Fruit fly (Drosophila melanogaster) whole organism, adult: ENCODE data around the gene CG10086.

ENCODE experiments used
- CG11617 ChIP-seq: fragments of 200-800 bp; sonication (Bioruptor generic); optimal IDR thresholded peaks from 2 replicates; lab custom pipeline; 2017; ENCODE audit warnings: mild to moderate bottlenecking, missing biosample characterization, missing genetic modification reagents, missing genetic modification characterization
- CG12768 ChIP-seq: fragments of 200-800 bp; sonication (Bioruptor generic); optimal IDR thresholded peaks from 2 replicates; lab custom pipeline; 2017; ENCODE audit warnings: missing biosample characterization, missing genetic modification characterization, mild to moderate bottlenecking, moderate library complexity, missing genetic modification reagents
- CG14711 ChIP-seq: fragments of 200-800 bp; sonication (Bioruptor generic); optimal IDR thresholded peaks from 2 replicates; lab custom pipeline; 2018; ENCODE audit warnings: missing biosample characterization, mild to moderate bottlenecking, missing genetic modification characterization, moderate library complexity
- CG1620 ChIP-seq: fragments of 200-800 bp; sonication (Bioruptor generic); optimal IDR thresholded peaks from 2 replicates; lab custom pipeline; 2016; ENCODE audit warnings: missing biosample characterization, missing genetic modification characterization
- CG33017 ChIP-seq: fragments of 200-800 bp; sonication (Bioruptor generic); optimal IDR thresholded peaks from 2 replicates; lab custom pipeline; 2018; ENCODE audit warnings: missing biosample characterization, mild to moderate bottlenecking, missing genetic modification characterization, moderate library complexity
- CG5204 ChIP-seq: fragments of 200-800 bp; sonication (Bioruptor generic); optimal IDR thresholded peaks from 2 replicates; lab custom pipeline; 2016; ENCODE audit warnings: missing biosample characterization, missing genetic modification characterization
- CG7045 ChIP-seq: fragments of 200-800 bp; sonication (Bioruptor generic); optimal IDR thresholded peaks from 2 replicates; lab custom pipeline; 2017; ENCODE audit warnings: missing biosample characterization, mild to moderate bottlenecking, missing genetic modification characterization
- CG7101 ChIP-seq: fragments of 200-800 bp; sonication (Bioruptor generic); optimal IDR thresholded peaks from 2 replicates; lab custom pipeline; 2018; ENCODE audit warnings: missing biosample characterization, mild to moderate bottlenecking, missing genetic modification characterization, moderate library complexity
- Clk ChIP-seq: fragments of 200-800 bp; sonication (Bioruptor generic); optimal IDR thresholded peaks from 2 replicates; lab custom pipeline; 2017; ENCODE audit warnings: missing biosample characterization, missing genetic modification characterization
- Crg-1 ChIP-seq: fragments of 200-800 bp; sonication (Bioruptor generic); optimal IDR thresholded peaks from 2 replicates; lab custom pipeline; 2016; ENCODE audit warnings: missing biosample characterization, missing genetic modification characterization
- Hr96 ChIP-seq: fragments of 200-800 bp; sonication (Bioruptor generic); optimal IDR thresholded peaks from 2 replicates; lab custom pipeline; 2016; ENCODE audit warnings: missing biosample characterization, missing genetic modification characterization
- Mnt ChIP-seq: fragments of 200-800 bp; sonication (Bioruptor generic); optimal IDR thresholded peaks from 2 replicates; lab custom pipeline; 2016; ENCODE audit warnings: missing biosample characterization, mild to moderate bottlenecking, missing genetic modification characterization
- bab1 ChIP-seq: fragments of 200-800 bp; sonication (Bioruptor generic); optimal IDR thresholded peaks from 3 replicates; lab custom pipeline; 2019; ENCODE audit warnings: missing biosample characterization, mild to moderate bottlenecking, missing genetic modification characterization, moderate library complexity
- cic ChIP-seq: fragments of 200-800 bp; sonication (Bioruptor generic); optimal IDR thresholded peaks from 2 replicates; lab custom pipeline; 2017; ENCODE audit warnings: missing biosample characterization, mild to moderate bottlenecking, missing genetic modification characterization, moderate library complexity
- cnc ChIP-seq, 2 experiments: fragments of >200 bp; optimal IDR thresholded peaks; 2 replicates each; lab custom pipeline; 2017
- kay ChIP-seq: fragments of 200-800 bp; sonication (Bioruptor generic); peaks from one replicate; lab custom pipeline; 2016; ENCODE audit warnings: missing biosample characterization, missing genetic modification characterization, borderline replicate concordance
- ovo ChIP-seq: fragments of 200-800 bp; sonication (Bioruptor generic); optimal IDR thresholded peaks from 2 replicates; lab custom pipeline; 2016; ENCODE audit warnings: missing biosample characterization, missing genetic modification characterization
- pad ChIP-seq: fragments of 200-800 bp; sonication (Bioruptor generic); optimal IDR thresholded peaks from 3 replicates; lab custom pipeline; 2017; ENCODE audit warnings: missing biosample characterization, missing genetic modification characterization, mild to moderate bottlenecking, moderate library complexity, missing genetic modification reagents
- tj ChIP-seq: fragments of 200-800 bp; sonication (Bioruptor generic); optimal IDR thresholded peaks from 3 replicates; lab custom pipeline; 2017; ENCODE audit warnings: missing biosample characterization, mild to moderate bottlenecking, missing genetic modification characterization, moderate library complexity
- toe ChIP-seq: fragments of 200-800 bp; sonication (Bioruptor generic); optimal IDR thresholded peaks from 2 replicates; lab custom pipeline; 2016; ENCODE audit warnings: missing biosample characterization, missing genetic modification characterization

CG10086 gene

DNA sequence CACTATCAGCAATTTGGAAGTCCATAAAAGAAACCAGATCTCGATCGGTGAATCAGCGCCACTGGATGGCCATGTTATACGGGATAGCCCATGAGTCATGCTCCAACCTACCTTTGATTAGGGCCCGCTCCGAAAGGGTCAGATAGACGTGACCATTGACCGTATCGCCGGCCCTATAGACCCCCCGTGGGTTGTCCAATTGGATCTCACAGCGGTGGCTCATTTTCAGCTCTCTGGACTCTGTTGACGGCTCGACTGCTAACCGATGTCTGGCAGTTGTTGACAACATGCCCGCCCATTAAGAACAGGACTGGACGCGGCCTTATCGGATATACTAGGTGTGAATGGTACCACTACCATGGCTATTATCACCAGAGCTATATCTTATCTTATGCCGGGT lies 8.1 kb downstream of the CG10086 start, which contains the start of gene CG18744:
Gene CG18744 (minus strand): TSS at position 247 of the 400 bp plus-strand sequence.
- TF ChIP-seq cic (GFP tag; lab: Kevin White, UChicago) (peak; percentile 81), Mnt (GFP tag; lab: Kevin White, UChicago) (peak; percentile 53), CG14711 (no peak), CG12768 (peak; percentile 9)

- TF ChIP-seq ovo (GFP tag; lab: Kevin White, UChicago) (no peak), Hr96 (no peak), CG7045 (GFP tag; lab: Kevin White, UChicago) (no peak), Mnt (GFP tag; lab: Kevin White, UChicago) (no peak), CG1620 (GFP tag; lab: Kevin White, UChicago) (no peak), tj (GFP tag; lab: Kevin White, UChicago) (no peak), CG5204 (GFP tag; lab: Kevin White, UChicago) (no peak)
Observed at dm6 chr3R:7802693-7803092, 12.3 kb downstream of the CG10086 start, which contains the start of gene CG3014. Gene CG3014, minus strand, starts transcription at chr3R:7802793.

DNA sequence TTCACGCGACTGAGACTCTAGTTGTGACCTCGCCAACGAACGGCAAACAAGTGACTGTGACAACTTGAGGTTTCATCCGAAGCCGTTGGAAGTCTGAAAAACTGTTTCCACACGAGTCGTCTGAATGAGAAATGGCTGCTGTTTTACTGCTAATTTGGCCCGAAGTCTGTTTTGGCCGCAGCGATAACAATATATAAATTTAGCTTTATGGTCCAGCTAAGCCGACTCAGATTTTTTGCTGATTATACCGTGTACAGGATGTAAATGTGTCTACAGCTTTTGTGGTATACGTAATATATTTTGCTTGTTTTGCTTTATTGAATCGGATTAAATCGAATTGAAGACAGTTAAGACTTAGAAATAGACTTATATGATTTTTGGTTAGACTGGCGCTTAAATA lies 13.9 kb downstream of the CG10086 start, which contains the start of gene CG18268:
Gene CG18268 (minus strand): TSS at position 101 of the 400 bp plus-strand sequence.
- peak; percentile 22 for TF ChIP-seq CG5204 (GFP tag; lab: Kevin White, UChicago)
- no peak for TF ChIP-seq bab1 (GFP tag; lab: Kevin White, UChicago)
- no peak for TF ChIP-seq pad (GFP tag; lab: Kevin White, UChicago)
- peak; percentile 34 for TF ChIP-seq CG7045 (GFP tag; lab: Kevin White, UChicago)
- TF ChIP-seq kay (GFP tag; lab: Kevin White, UChicago) = peak; percentile 44

dm6 chr3R:7809662-7810621 lies 19.5 kb downstream of the CG10086 start, which contains the start of the genes CG2993 and sgll:
Gene CG2993, minus strand, starts transcription at chr3R:7810014.
Gene sgll, plus strand, starts transcription at chr3R:7810532.
- TF ChIP-seq cnc (optimal IDR thresholded peaks at IDR 0.05; lab: Kevin White, UChicago) (no peak), cic (GFP tag; lab: Kevin White, UChicago) (peak; percentile 27), Crg-1 (GFP tag; lab: Kevin White, UChicago) (peak; percentile 88), CG1620 (GFP tag; lab: Kevin White, UChicago) (peak; percentile 96), ovo (GFP tag; lab: Kevin White, UChicago) (peak; percentile 97), CG33017 (tag; lab: Kevin White, UChicago) (peak; percentile 39), pad (GFP tag; lab: Kevin White, UChicago) (peak; percentile 77), CG14711 (peak; percentile 54), Clk (GFP tag; lab: Kevin White, UChicago) (peak; percentile 20), toe (GFP tag; lab: Kevin White, UChicago) (peak; percentile 85), CG5204 (GFP tag; lab: Kevin White, UChicago) (peak; percentile 59), CG11617 (GFP tag; lab: Kevin White, UChicago) (peak; percentile 12), CG12768 (peak; percentile 55), tj (GFP tag; lab: Kevin White, UChicago) (no peak), Mnt (GFP tag; lab: Kevin White, UChicago) (peak; percentile 86), bab1 (GFP tag; lab: Kevin White, UChicago) (peak; percentile 65), CG7101 (tag; lab: Kevin White, UChicago) (peak; percentile 78), Hr96 (peak; percentile 92), CG7045 (GFP tag; lab: Kevin White, UChicago) (peak; percentile 61), kay (GFP tag; lab: Kevin White, UChicago) (no peak)

DNA sequence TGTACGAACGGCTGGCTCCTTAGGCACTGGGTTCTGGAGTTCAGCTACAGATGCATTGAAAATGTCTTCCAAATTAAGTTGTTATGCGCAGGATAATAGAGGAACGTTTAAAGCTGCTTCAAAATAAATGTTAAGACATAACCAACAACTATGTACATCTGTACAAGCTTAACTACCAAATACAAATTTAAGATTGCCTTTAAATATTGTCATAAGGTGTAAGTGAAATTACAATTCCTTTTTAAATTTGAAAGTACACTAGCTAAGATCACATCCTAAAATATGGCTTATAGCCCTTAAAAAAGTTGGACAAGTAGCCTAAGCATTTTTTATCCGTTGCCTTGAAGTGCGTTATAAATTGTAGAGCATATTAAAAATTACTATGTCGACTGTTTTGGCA lies 21.1 kb downstream of the CG10086 start, which contains the start of gene CG31473:
Gene CG31473 (plus strand): TSS at position 301 of the 400 bp plus-strand sequence.
- TF ChIP-seq Mnt (GFP tag; lab: Kevin White, UChicago) = no peak
- no peak for TF ChIP-seq bab1 (GFP tag; lab: Kevin White, UChicago)

- TF ChIP-seq Mnt (GFP tag; lab: Kevin White, UChicago) = no peak
- TF ChIP-seq CG7101 (tag; lab: Kevin White, UChicago) = no peak
- no peak for TF ChIP-seq cnc (optimal IDR thresholded peaks at IDR 0.05; lab: Kevin White, UChicago)
- no peak for TF ChIP-seq CG33017 (tag; lab: Kevin White, UChicago)
- TF ChIP-seq CG5204 (GFP tag; lab: Kevin White, UChicago) = no peak
- TF ChIP-seq CG11617 (GFP tag; lab: Kevin White, UChicago) = no peak
- no peak for TF ChIP-seq CG12768
- TF ChIP-seq CG14711 = no peak
- no peak for TF ChIP-seq Clk (GFP tag; lab: Kevin White, UChicago)
- TF ChIP-seq bab1 (GFP tag; lab: Kevin White, UChicago) = no peak
- TF ChIP-seq ovo (GFP tag; lab: Kevin White, UChicago) = no peak
- no peak for TF ChIP-seq toe (GFP tag; lab: Kevin White, UChicago)
- TF ChIP-seq CG7045 (GFP tag; lab: Kevin White, UChicago) = no peak
- no peak for TF ChIP-seq kay (GFP tag; lab: Kevin White, UChicago)
- TF ChIP-seq Hr96 = no peak
Observed at dm6 chr3R:7813518-7813917, 23.1 kb downstream of the CG10086 start.
